Worm (Caenorhabditis elegans) whole organism, L2 larva: ENCODE results near the gene Y75B12B.10.

ENCODE experiments used
- ama-1 ChIP-seq: fragments of 150-350 bp; optimal IDR thresholded peaks from 2 replicates; lab custom pipeline; 2018; ENCODE audit warnings: inconsistent platforms
- blmp-1 ChIP-seq: sonication (generic microtip); optimal IDR thresholded peaks from 2 replicates; lab custom pipeline; 2017; ENCODE audit warnings: missing genetic modification characterization, mild to moderate bottlenecking, missing compliant biosample characterization, antibody characterized with exemption, moderate library complexity; ENCODE audit not compliant: insufficient read depth
- crh-2 ChIP-seq: sonication (generic microtip); optimal IDR thresholded peaks from 2 replicates; lab custom pipeline; 2017; ENCODE audit warnings: missing biosample characterization, missing genetic modification characterization
- nhr-12 ChIP-seq: fragments of 150-350 bp; optimal IDR thresholded peaks from 2 replicates; lab custom pipeline; 2014; ENCODE audit warnings: missing biosample characterization, missing genetic modification characterization
- nhr-21 ChIP-seq: fragments of 150-350 bp; optimal IDR thresholded peaks from 2 replicates; lab custom pipeline; 2014; ENCODE audit warnings: missing biosample characterization, missing genetic modification characterization
- nhr-77 ChIP-seq: fragments of 150-350 bp; optimal IDR thresholded peaks from 2 replicates; lab custom pipeline; 2014; ENCODE audit warnings: missing biosample characterization, missing genetic modification characterization
- sem-4 ChIP-seq: fragments of 150-350 bp; optimal IDR thresholded peaks from 2 replicates; lab custom pipeline; 2014; ENCODE audit warnings: missing biosample characterization, missing genetic modification reagents, missing genetic modification characterization
- skn-1 ChIP-seq: sonication (generic microtip); optimal IDR thresholded peaks from 2 replicates; lab custom pipeline; 2017; ENCODE audit warnings: missing biosample characterization, missing genetic modification characterization
- snpc-4 ChIP-seq: fragments of 150-350 bp; optimal IDR thresholded peaks from 2 replicates; lab custom pipeline; 2014; ENCODE audit warnings: missing biosample characterization, missing genetic modification characterization
- unc-39 ChIP-seq: fragments of 150-350 bp; optimal IDR thresholded peaks from 2 replicates; lab custom pipeline; 2014; ENCODE audit warnings: missing biosample characterization, missing genetic modification characterization
- unc-62 ChIP-seq: fragments of 150-350 bp; optimal IDR thresholded peaks from 2 replicates; lab custom pipeline; 2014; ENCODE audit warnings: missing biosample characterization, missing genetic modification reagents, missing genetic modification characterization
- ztf-11 ChIP-seq: sonication (generic microtip); optimal IDR thresholded peaks from 2 replicates; lab custom pipeline; 2017; ENCODE audit warnings: missing biosample characterization, missing genetic modification characterization

DNA sequence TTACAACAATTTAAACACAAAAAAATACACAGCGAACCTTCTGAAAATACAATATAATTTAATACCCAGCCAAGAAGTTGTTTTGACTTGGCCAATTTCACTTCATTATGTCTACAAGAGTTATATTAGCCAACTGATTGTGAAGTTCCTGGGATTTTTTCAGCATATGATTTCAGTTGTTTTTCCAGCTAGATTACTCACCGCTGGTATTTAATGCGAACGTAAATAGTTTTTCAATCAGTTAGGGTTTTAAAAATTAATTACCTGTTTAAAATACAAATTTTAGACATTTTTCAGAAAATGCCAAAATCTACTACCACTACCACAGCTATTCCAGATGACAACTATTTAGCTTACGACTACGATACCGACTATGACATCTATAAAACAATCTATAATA is 25.8 kb downstream of the Y75B12B.10 start, which contains the start of gene srw-14:
- no peak for TF ChIP-seq ztf-11 (tag; lab: Kevin White, UChicago)
- TF ChIP-seq snpc-4 (tag; lab: Kevin White, UChicago), result no peak
- no peak for TF ChIP-seq nhr-77 (tag; lab: Kevin White, UChicago)
- TF ChIP-seq ama-1 (lab: Kevin White, UChicago), result no peak
- TF ChIP-seq nhr-21 (tag; lab: Kevin White, UChicago), result no peak
- no peak for TF ChIP-seq unc-62 (GFP tag; lab: Kevin White, UChicago)
- TF ChIP-seq unc-39, result no peak
- TF ChIP-seq skn-1, result no peak
- no peak for TF ChIP-seq crh-2 (tag; lab: Kevin White, UChicago)
- no peak for TF ChIP-seq nhr-12 (tag; lab: Kevin White, UChicago)
- no peak for TF ChIP-seq blmp-1
- TF ChIP-seq sem-4 (tag; lab: Kevin White, UChicago), result no peak
